Worm (Caenorhabditis elegans) whole organism, mixed stage, embryonic: ENCODE data around the gene F35H10.10.

Experiments used
- blmp-1 ChIP-seq: fragments of 150-350 bp; optimal IDR thresholded peaks from 2 replicates; lab custom pipeline; 2014; ENCODE audit warnings: missing biosample characterization, missing genetic modification characterization
- ceh-39 ChIP-seq: fragments of 150-350 bp; optimal IDR thresholded peaks from 2 replicates; lab custom pipeline; 2014; ENCODE audit warnings: missing biosample characterization, missing genetic modification characterization
- elt-3 ChIP-seq: fragments of 150-350 bp; optimal IDR thresholded peaks from 2 replicates; lab custom pipeline; 2014; ENCODE audit warnings: missing biosample characterization, missing genetic modification characterization
- ham-2 ChIP-seq: fragments of 200-800 bp; sonication (Bioruptor generic); optimal IDR thresholded peaks from 2 replicates; lab custom pipeline; 2018; ENCODE audit warnings: mild to moderate bottlenecking, missing genetic modification characterization, missing compliant biosample characterization
- hlh-1 ChIP-seq: fragments of 150-350 bp; optimal IDR thresholded peaks from 2 replicates; lab custom pipeline; 2014; ENCODE audit warnings: missing biosample characterization, missing genetic modification reagents, missing genetic modification characterization
- lin-13 ChIP-seq: fragments of 150-350 bp; optimal IDR thresholded peaks from 2 replicates; lab custom pipeline; 2014; ENCODE audit warnings: missing biosample characterization, missing genetic modification characterization
- lsy-2 ChIP-seq: fragments of 150-350 bp; optimal IDR thresholded peaks from 2 replicates; lab custom pipeline; 2014; ENCODE audit warnings: missing biosample characterization, missing genetic modification characterization
- nhr-237 ChIP-seq: fragments of 150-350 bp; optimal IDR thresholded peaks from 2 replicates; lab custom pipeline; 2014; ENCODE audit warnings: missing biosample characterization, missing genetic modification characterization
- nhr-28 ChIP-seq: fragments of 150-350 bp; optimal IDR thresholded peaks from 2 replicates; lab custom pipeline; 2014; ENCODE audit warnings: missing biosample characterization, missing genetic modification characterization
- pha-4 ChIP-seq: fragments of 150-350 bp; optimal IDR thresholded peaks from 2 replicates; lab custom pipeline; 2018; ENCODE audit warnings: missing biosample characterization, missing genetic modification reagents, missing genetic modification characterization
- snpc-4 ChIP-seq: fragments of 150-350 bp; optimal IDR thresholded peaks from 2 replicates; lab custom pipeline; 2014; ENCODE audit warnings: missing biosample characterization, missing genetic modification characterization
- unc-62 ChIP-seq: fragments of 150-350 bp; optimal IDR thresholded peaks from 2 replicates; lab custom pipeline; 2014; ENCODE audit warnings: missing biosample characterization, missing genetic modification reagents, missing genetic modification characterization
- ztf-11 ChIP-seq: fragments of 150-350 bp; optimal IDR thresholded peaks from 2 replicates; lab custom pipeline; 2014; ENCODE audit warnings: missing biosample characterization, missing genetic modification characterization

DNA sequence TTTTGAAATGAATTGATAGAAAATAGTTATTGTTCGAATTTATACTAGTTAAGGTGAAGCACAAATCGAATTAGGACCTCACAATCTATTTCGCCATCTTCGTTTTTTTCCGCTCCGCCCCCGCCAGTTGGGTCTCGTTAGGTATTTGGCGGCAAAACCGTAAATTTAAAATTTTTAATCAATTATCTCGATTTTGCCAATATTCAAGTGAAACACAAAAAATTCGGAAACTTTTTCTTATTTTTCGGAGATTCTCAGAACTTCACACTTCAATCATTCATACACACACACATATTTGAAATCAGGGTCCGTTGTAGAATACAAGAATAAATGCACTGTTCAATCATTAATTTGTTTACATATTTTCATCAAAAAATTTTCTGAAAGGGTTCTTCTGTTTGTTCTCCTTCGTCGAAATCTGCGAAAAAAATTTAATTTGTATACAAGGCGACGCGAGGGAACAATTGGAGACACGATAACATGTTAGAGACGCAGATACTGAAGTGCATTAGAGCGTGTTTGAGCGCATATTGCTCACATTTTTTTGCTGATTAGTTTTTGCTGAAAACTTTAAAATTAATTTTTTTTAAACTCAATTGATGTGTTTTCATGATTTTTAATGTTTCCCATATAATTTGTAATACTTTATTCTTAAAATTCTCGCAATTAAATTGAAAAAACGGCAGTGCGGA, 47.1 kb upstream of the F35H10.10 start, which contains the start of gene D2096.5:
- TF ChIP-seq nhr-28 (tag; lab: Kevin White, UChicago) (no peak), ztf-11 (tag; lab: Kevin White, UChicago) (no peak), blmp-1 (no peak), unc-62 (no peak), lsy-2 (no peak), ham-2 (GFP tag; lab: Kevin White, UChicago) (no peak), lin-13 (tag; lab: Kevin White, UChicago) (no peak), elt-3 (no peak), nhr-237 (tag; lab: Kevin White, UChicago) (peak; percentile 2), pha-4 (tag; lab: Kevin White, UChicago) (no peak), ceh-39 (tag; lab: Kevin White, UChicago) (no peak), snpc-4 (tag; lab: Kevin White, UChicago) (no peak), hlh-1 (tag; lab: Kevin White, UChicago) (no peak)
